Worm (Caenorhabditis elegans): ENCODE data around the gene rab-39.

- TF ChIP-seq ztf-23 (GFP tag; IDR thresholded peaks at IDR 0.05) (no peak), med-1 (GFP tag; optimal IDR thresholded peaks at IDR 0.05; ENCODE audit: insufficient read depth) (no peak), flt-1 (GFP tag; IDR thresholded peaks at IDR 0.05) (no peak), ref-1 (GFP tag; conservative IDR thresholded peaks at IDR 0.05) (no peak), tab-1 (GFP tag; IDR thresholded peaks at IDR 0.05) (no peak), ztf-29 (GFP tag; IDR thresholded peaks at IDR 0.05) (no peak), T22C8.4 (GFP tag; IDR thresholded peaks at IDR 0.05) (no peak)
Measured at ce11 chrII:9310794-9311193, 11.9 kb downstream of the rab-39 start.
